Fruit fly (Drosophila melanogaster) whole organism, embryonic: ENCODE measurements around the gene Mbs.

Source experiments
- CG10147 ChIP-seq: fragments of 200-800 bp; sonication (Bioruptor generic); optimal IDR thresholded peaks from 2 replicates; lab custom pipeline; 2019; ENCODE audit warnings: missing biosample characterization, mild to moderate bottlenecking, missing genetic modification characterization, moderate library complexity
- CG10267 ChIP-seq: fragments of 200-800 bp; sonication (Bioruptor generic); optimal IDR thresholded peaks from 2 replicates; lab custom pipeline; 2018; ENCODE audit warnings: missing biosample characterization, mild to moderate bottlenecking, missing genetic modification characterization, moderate library complexity
- CG10321 ChIP-seq: fragments of 200-800 bp; sonication (Bioruptor generic); IDR thresholded peaks from 2 replicates; pipeline ENCODE4 v1.3.6; 2022; ENCODE audit warnings: missing biosample characterization, missing genetic modification characterization
- CG10366 ChIP-seq: fragments of 200-800 bp; sonication (Bioruptor generic); IDR thresholded peaks from 2 replicates; pipeline ENCODE4 v1.3.6; 2022; ENCODE audit warnings: missing biosample characterization, missing genetic modification characterization
- CG10543 ChIP-seq: fragments of 200-800 bp; sonication (Bioruptor generic); optimal IDR thresholded peaks from 3 replicates; lab custom pipeline; 2017; ENCODE audit warnings: missing biosample characterization, mild to moderate bottlenecking, missing genetic modification characterization, moderate library complexity
- CG12769 ChIP-seq: fragments of 200-800 bp; sonication (Bioruptor generic); optimal IDR thresholded peaks from 2 replicates; lab custom pipeline; 2019; ENCODE audit warnings: missing biosample characterization, mild to moderate bottlenecking, missing genetic modification characterization, moderate library complexity
- CG13624 ChIP-seq: fragments of 200-800 bp; sonication (Bioruptor generic); optimal IDR thresholded peaks from 2 replicates; lab custom pipeline; 2016; ENCODE audit warnings: missing biosample characterization, missing genetic modification characterization
- CG15479 ChIP-seq: fragments of 200-800 bp; sonication (Bioruptor generic); optimal IDR thresholded peaks from 3 replicates; lab custom pipeline; 2019; ENCODE audit warnings: missing biosample characterization, mild to moderate bottlenecking, missing genetic modification characterization, moderate library complexity
- CG17385 ChIP-seq: fragments of 200-800 bp; sonication (Bioruptor generic); optimal IDR thresholded peaks from 3 replicates; lab custom pipeline; 2018; ENCODE audit warnings: missing biosample characterization, mild to moderate bottlenecking, missing genetic modification characterization
- CG1792 ChIP-seq: fragments of 200-800 bp; sonication (Bioruptor generic); optimal IDR thresholded peaks from 2 replicates; lab custom pipeline; 2016; ENCODE audit warnings: missing biosample characterization, missing genetic modification characterization
- CG2120 ChIP-seq: fragments of 200-800 bp; sonication (Bioruptor generic); optimal IDR thresholded peaks from 3 replicates; lab custom pipeline; 2016; ENCODE audit warnings: missing biosample characterization, missing genetic modification characterization
- CG2678 ChIP-seq: fragments of 200-800 bp; sonication (Bioruptor generic); optimal IDR thresholded peaks from 3 replicates; lab custom pipeline; 2019; ENCODE audit warnings: missing biosample characterization, mild to moderate bottlenecking, missing genetic modification characterization, moderate library complexity
- CG3847 ChIP-seq: fragments of 200-800 bp; sonication (Bioruptor generic); IDR thresholded peaks from 2 replicates; pipeline ENCODE4 v1.3.6; 2022; ENCODE audit warnings: missing biosample characterization, missing genetic modification characterization
- CG4360 ChIP-seq: fragments of 200-800 bp; sonication (Bioruptor generic); IDR thresholded peaks from 2 replicates; pipeline ENCODE4 v1.3.6; 2022; ENCODE audit warnings: missing biosample characterization, missing genetic modification characterization
- CG4730 ChIP-seq: fragments of 200-800 bp; sonication (Bioruptor generic); IDR thresholded peaks from 2 replicates; pipeline ENCODE4 v1.3.6; 2022; ENCODE audit warnings: missing biosample characterization, missing genetic modification characterization
- CG6689 ChIP-seq: fragments of 200-800 bp; sonication (Bioruptor generic); IDR thresholded peaks from 2 replicates; pipeline ENCODE4 v1.3.6; 2022; ENCODE audit warnings: missing biosample characterization, missing genetic modification characterization
- CG7271 ChIP-seq: fragments of 200-800 bp; sonication (Bioruptor generic); optimal IDR thresholded peaks from 2 replicates; lab custom pipeline; 2018; ENCODE audit warnings: missing biosample characterization, mild to moderate bottlenecking, missing genetic modification characterization, moderate library complexity
- CG7556 ChIP-seq: fragments of 200-800 bp; sonication (Bioruptor generic); optimal IDR thresholded peaks from 2 replicates; lab custom pipeline; 2017; ENCODE audit warnings: missing biosample characterization, mild to moderate bottlenecking, missing genetic modification characterization
- Deaf1 ChIP-seq: fragments of 200-800 bp; optimal IDR thresholded peaks from 3 replicates; lab custom pipeline; 2019; ENCODE audit warnings: missing biosample characterization, mild to moderate bottlenecking, missing genetic modification characterization, moderate library complexity
- Dll ChIP-seq: fragments of 200-800 bp; sonication (Bioruptor generic); IDR thresholded peaks from 4 replicates; pipeline ENCODE4 v1.3.6; 2022; ENCODE audit warnings: missing biosample characterization, missing genetic modification characterization; ENCODE audit not compliant: partially characterized antibody
- HLHmδ ChIP-seq: fragments of 200-800 bp; sonication (Bioruptor generic); optimal IDR thresholded peaks from 2 replicates; lab custom pipeline; 2018; ENCODE audit warnings: missing biosample characterization, mild to moderate bottlenecking, missing genetic modification characterization, moderate library complexity
- HmgZ ChIP-seq: fragments of 200-800 bp; sonication (Bioruptor generic); optimal IDR thresholded peaks from 2 replicates; lab custom pipeline; 2018; ENCODE audit warnings: missing biosample characterization, mild to moderate bottlenecking, missing genetic modification characterization
- Kr ChIP-seq: fragments of 200-800 bp; sonication (Bioruptor generic); optimal IDR thresholded peaks from 2 replicates; lab custom pipeline; 2017; ENCODE audit warnings: missing biosample characterization, mild to moderate bottlenecking, missing genetic modification characterization
- Myb ChIP-seq: fragments of 200-800 bp; sonication (Bioruptor generic); optimal IDR thresholded peaks from 2 replicates; lab custom pipeline; 2016; ENCODE audit warnings: missing biosample characterization, missing genetic modification characterization
- Rfx ChIP-seq: fragments of 200-800 bp; sonication (Bioruptor generic); IDR thresholded peaks from 2 replicates; pipeline ENCODE4 v1.3.6; 2022; ENCODE audit warnings: missing biosample characterization, missing genetic modification characterization
- ac ChIP-seq: fragments of 200-800 bp; sonication (Bioruptor generic); optimal IDR thresholded peaks from 3 replicates; lab custom pipeline; 2017; ENCODE audit warnings: missing biosample characterization, mild to moderate bottlenecking, missing genetic modification characterization
- br ChIP-seq: fragments of >200 bp; optimal IDR thresholded peaks from 2 replicates; lab custom pipeline; 2017
- cad ChIP-seq: fragments of >200 bp; optimal IDR thresholded peaks from 2 replicates; lab custom pipeline; 2017; ENCODE audit warnings: missing biosample characterization, missing genetic modification characterization
- cg ChIP-seq: fragments of 200-800 bp; sonication (Bioruptor generic); optimal IDR thresholded peaks from 3 replicates; lab custom pipeline; 2019; ENCODE audit warnings: missing biosample characterization, mild to moderate bottlenecking, missing genetic modification characterization, moderate library complexity
- chif ChIP-seq, 2 experiments: fragments of 200-800 bp; sonication (Bioruptor generic); optimal IDR thresholded peaks; 3 replicates each; lab custom pipeline; 2016; ENCODE audit warnings: missing biosample characterization in 2 of 2, missing genetic modification characterization in 2 of 2
- dmrt11E ChIP-seq: fragments of 200-800 bp; sonication (Bioruptor generic); optimal IDR thresholded peaks from 3 replicates; lab custom pipeline; 2018; ENCODE audit warnings: missing biosample characterization, mild to moderate bottlenecking, missing genetic modification characterization, moderate library complexity
- fd3F ChIP-seq: fragments of 200-800 bp; sonication (Bioruptor generic); optimal IDR thresholded peaks from 2 replicates; lab custom pipeline; 2018; ENCODE audit warnings: missing biosample characterization, mild to moderate bottlenecking, missing genetic modification characterization, moderate library complexity
- grn ChIP-seq: fragments of 200-800 bp; sonication (Bioruptor generic); optimal IDR thresholded peaks from 3 replicates; lab custom pipeline; 2017; ENCODE audit warnings: missing biosample characterization, missing genetic modification characterization
- hbn ChIP-seq: fragments of 200-800 bp; sonication (Bioruptor generic); IDR thresholded peaks from 2 replicates; pipeline ENCODE4 v1.3.6; 2022; ENCODE audit warnings: missing biosample characterization, missing genetic modification characterization; ENCODE audit not compliant: partially characterized antibody
- kni ChIP-seq: fragments of 200-800 bp; sonication (Bioruptor generic); optimal IDR thresholded peaks from 3 replicates; lab custom pipeline; 2017; ENCODE audit warnings: mild to moderate bottlenecking, missing biosample characterization, missing genetic modification reagents, missing genetic modification characterization
- lilli ChIP-seq: fragments of 200-800 bp; sonication (Bioruptor generic); optimal IDR thresholded peaks from 3 replicates; lab custom pipeline; 2016; ENCODE audit warnings: missing biosample characterization, missing genetic modification characterization
- oc ChIP-seq: fragments of 200-800 bp; sonication (Bioruptor generic); optimal IDR thresholded peaks from 2 replicates; lab custom pipeline; 2018; ENCODE audit warnings: missing biosample characterization, mild to moderate bottlenecking, missing genetic modification characterization, moderate library complexity
- pb ChIP-seq: fragments of 200-800 bp; sonication (Bioruptor generic); optimal IDR thresholded peaks from 3 replicates; lab custom pipeline; 2016; ENCODE audit warnings: missing biosample characterization, missing genetic modification characterization
- pros ChIP-seq: fragments of 200-800 bp; sonication (Bioruptor generic); optimal IDR thresholded peaks from 3 replicates; lab custom pipeline; 2019; ENCODE audit warnings: missing biosample characterization, mild to moderate bottlenecking, missing genetic modification characterization, moderate library complexity
- pzg ChIP-seq: fragments of 200-800 bp; sonication (Bioruptor generic); optimal IDR thresholded peaks from 3 replicates; lab custom pipeline; 2018; ENCODE audit warnings: missing biosample characterization, mild to moderate bottlenecking, missing genetic modification characterization, moderate library complexity
- run ChIP-seq: fragments of 200-800 bp; sonication (Bioruptor generic); optimal IDR thresholded peaks from 3 replicates; lab custom pipeline; 2018; ENCODE audit warnings: missing biosample characterization, mild to moderate bottlenecking, missing genetic modification characterization
- shn ChIP-seq: fragments of 200-800 bp; sonication (Bioruptor generic); optimal IDR thresholded peaks from 3 replicates; lab custom pipeline; 2016; ENCODE audit warnings: missing biosample characterization, missing genetic modification characterization
- sim ChIP-seq: fragments of 200-800 bp; sonication (Bioruptor generic); IDR thresholded peaks from 2 replicates; pipeline ENCODE4 v1.3.6; 2022; ENCODE audit warnings: missing biosample characterization, missing genetic modification characterization
- so ChIP-seq: fragments of 200-800 bp; sonication (Bioruptor generic); IDR thresholded peaks from 3 replicates; pipeline ENCODE4 v1.3.6; 2022; ENCODE audit warnings: missing biosample characterization, missing genetic modification characterization
- tll ChIP-seq, 2 experiments: fragments of 200-800 bp in 1 of 2; fragments of >200 bp in 1 of 2; sonication (Bioruptor generic) in 1 of 2; optimal IDR thresholded peaks; 2 replicates each; lab custom pipeline; 2017 to 2019; ENCODE audit warnings: missing biosample characterization in 2 of 2, missing genetic modification characterization in 2 of 2, mild to moderate bottlenecking in 1 of 2, moderate library complexity in 1 of 2
- tx ChIP-seq: fragments of 200-800 bp; sonication (Bioruptor generic); optimal IDR thresholded peaks from 2 replicates; lab custom pipeline; 2016; ENCODE audit warnings: missing biosample characterization, missing genetic modification characterization
- zfh1 ChIP-seq: fragments of 200-800 bp; sonication (Bioruptor generic); IDR thresholded peaks from 3 replicates; pipeline ENCODE4 v1.3.6; 2022; ENCODE audit warnings: missing biosample characterization, missing genetic modification characterization

Mbs gene

DNA sequence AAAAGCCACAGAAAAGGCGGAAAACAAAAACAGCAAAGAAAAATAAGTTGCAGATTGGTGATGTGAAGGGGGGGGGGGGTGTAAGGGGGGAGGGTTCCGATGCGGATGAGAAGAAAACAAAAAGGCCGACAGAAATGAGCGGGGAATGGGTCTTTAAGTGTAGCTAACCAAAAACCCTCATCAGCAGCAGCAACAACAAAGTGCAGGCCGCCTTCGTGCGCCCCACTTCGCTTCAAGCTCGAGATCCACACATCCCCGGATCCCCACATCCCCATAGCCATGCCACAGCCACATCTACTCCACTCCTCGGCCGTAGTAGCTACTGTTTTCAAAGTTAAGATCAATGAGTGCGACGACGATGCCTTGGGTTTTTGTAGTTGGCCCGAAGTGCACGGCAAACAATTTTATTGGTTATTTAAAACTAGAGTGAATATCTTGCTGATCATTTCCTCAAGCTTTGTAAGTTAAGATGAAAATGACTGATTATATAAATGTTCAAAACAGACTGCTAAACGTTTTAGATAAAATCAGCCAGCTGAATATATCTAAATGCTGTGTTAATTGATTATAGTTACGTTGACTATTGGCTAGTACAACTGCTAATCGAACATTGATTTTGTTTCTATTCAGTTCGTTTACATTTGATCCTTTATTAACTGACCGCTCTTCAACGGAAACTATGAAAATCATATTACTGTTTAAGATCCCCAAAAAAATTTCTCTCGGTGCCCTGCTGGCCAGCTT is 27.3 kb upstream of the Mbs start (continued):
- no peak for TF ChIP-seq pb (GFP tag; lab: Kevin White, UChicago)
- no peak for TF ChIP-seq pzg (GFP tag; lab: Kevin White, UChicago)
- no peak for TF ChIP-seq CG4730 (GFP tag; lab: Robert Waterston, UW)
- TF ChIP-seq fd3F (GFP tag; lab: Kevin White, UChicago), result no peak
- TF ChIP-seq CG3847 (GFP tag; lab: Robert Waterston, UW), result no peak
- no peak for TF ChIP-seq hbn (GFP tag; lab: Robert Waterston, UW)
- no peak for TF ChIP-seq chif (GFP tag; optimal IDR thresholded peaks at IDR 0.05; lab: Kevin White, UChicago)
- TF ChIP-seq CG2120, result no peak
- TF ChIP-seq dmrt11E (tag; lab: Kevin White, UChicago), result peak; percentile 29
- TF ChIP-seq cad (GFP tag; lab: Kevin White, UChicago), result no peak
- no peak for TF ChIP-seq CG13624 (GFP tag; lab: Kevin White, UChicago)
- TF ChIP-seq CG12769 (tag; lab: Kevin White, UChicago), result no peak
- TF ChIP-seq tx (GFP tag; lab: Kevin White, UChicago), result no peak
- TF ChIP-seq CG7556, result peak; percentile 6
- TF ChIP-seq CG10147 (GFP tag; lab: Kevin White, UChicago), result no peak
- TF ChIP-seq CG10321 (GFP tag; lab: Robert Waterston, UW), result no peak
- TF ChIP-seq CG4360 (GFP tag; lab: Robert Waterston, UW), result no peak
- no peak for TF ChIP-seq br
- no peak for TF ChIP-seq so (GFP tag; lab: Robert Waterston, UW)
- no peak for TF ChIP-seq CG10366 (GFP tag; lab: Robert Waterston, UW)
- TF ChIP-seq CG10267 (tag; lab: Kevin White, UChicago), result peak; percentile 20
- TF ChIP-seq CG2678 (tag; lab: Kevin White, UChicago), result peak; percentile 31
- no peak for TF ChIP-seq sim
- TF ChIP-seq Myb (GFP tag; lab: Kevin White, UChicago), result peak; percentile 13
- TF ChIP-seq Deaf1 (tag; lab: Kevin White, UChicago), result no peak
- no peak for TF ChIP-seq HmgZ (tag; lab: Kevin White, UChicago)
- TF ChIP-seq run (tag; lab: Kevin White, UChicago), result no peak

DNA sequence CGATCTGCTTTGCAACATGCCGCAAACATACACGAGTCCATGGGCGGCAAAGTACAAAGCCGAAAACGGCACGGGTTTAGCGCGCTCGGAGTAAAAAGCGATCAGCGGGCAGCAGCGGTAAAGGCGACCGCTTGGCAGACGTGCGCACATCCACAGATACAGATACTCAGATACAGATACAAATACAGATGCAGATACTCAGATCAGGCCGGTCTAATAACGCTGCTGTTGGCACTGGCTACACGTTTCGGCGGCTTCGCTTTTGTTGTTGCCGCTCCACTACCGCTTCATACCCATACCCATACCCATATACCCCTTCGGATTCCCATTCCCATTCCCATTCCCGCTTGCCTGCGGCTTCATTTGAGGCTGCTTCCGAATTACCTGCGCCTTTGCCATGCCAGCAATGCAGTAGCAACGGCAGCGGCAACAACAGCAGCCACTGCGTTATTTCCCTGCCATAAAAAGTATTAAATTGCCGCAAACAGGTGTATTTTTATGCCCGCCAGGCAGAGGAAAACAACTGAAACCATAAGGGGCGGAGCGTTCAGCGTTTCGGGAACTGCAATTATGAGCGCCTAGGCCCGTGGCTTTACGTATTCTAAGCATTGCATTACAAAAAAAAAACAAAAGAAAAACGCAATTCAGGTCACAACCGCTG is 26.6 kb upstream of the Mbs start:
- TF ChIP-seq pros (GFP tag; lab: Kevin White, UChicago) (peak; percentile 9), oc (peak; percentile 24), Kr (GFP tag; lab: Kevin White, UChicago) (peak; percentile 38), CG7271 (tag; lab: Kevin White, UChicago) (peak; percentile 24), HLHmδ (GFP tag; lab: Kevin White, UChicago) (peak; percentile 32), zfh1 (0 out of 3 replicates have a peak, but pooled peaks have one; percentile 15), shn (GFP tag; lab: Kevin White, UChicago) (no peak), Dll (GFP tag; lab: Robert Waterston, UW) (0 out of 4 replicates have a peak, but pooled peaks have one; percentile 27), CG1792 (no peak), CG4360 (GFP tag; lab: Robert Waterston, UW) (peak; percentile 77), lilli (no peak), CG15479 (peak; percentile 90), kni (peak; percentile 91), CG10321 (GFP tag; lab: Robert Waterston, UW) (no peak), tll (GFP tag; optimal IDR thresholded peaks at IDR 0.05; lab: Kevin White, UChicago) (peak in 1 of 2 experiments; percentile 96), ac (GFP tag; lab: Kevin White, UChicago) (peak; percentile 62), grn (GFP tag; lab: Kevin White, UChicago) (peak; percentile 32), cg (GFP tag; lab: Kevin White, UChicago) (peak; percentile 61), CG6689 (GFP tag; lab: Robert Waterston, UW) (0 out of 2 replicates have a peak, but pooled peaks have one; percentile 3), CG17385 (no peak), CG12769 (tag; lab: Kevin White, UChicago) (peak; percentile 28), Rfx (GFP tag; lab: Robert Waterston, UW) (no peak), CG10543 (GFP tag; lab: Kevin White, UChicago) (peak; percentile 4)
